Worm (Caenorhabditis elegans) whole organism, L2 larva: ENCODE results near the gene C06G3.8.

Experiments used
- dmd-4 ChIP-seq: sonication (generic microtip); optimal IDR thresholded peaks from 2 replicates; lab custom pipeline; 2017; ENCODE audit warnings: missing biosample characterization, missing genetic modification characterization
- egl-27 ChIP-seq: sonication (generic microtip); optimal IDR thresholded peaks from 3 replicates; lab custom pipeline; 2017; ENCODE audit warnings: missing biosample characterization, missing genetic modification reagents, missing genetic modification characterization
- elt-3 ChIP-seq: sonication (generic microtip); optimal IDR thresholded peaks from 2 replicates; lab custom pipeline; 2017; ENCODE audit warnings: missing biosample characterization, missing genetic modification characterization
- lin-13 ChIP-seq: fragments of 150-350 bp; optimal IDR thresholded peaks from 2 replicates; lab custom pipeline; 2014; ENCODE audit warnings: missing biosample characterization, missing genetic modification reagents, missing genetic modification characterization
- mdl-1 ChIP-seq, 2 experiments: fragments of 150-350 bp in 1 of 2; sonication (generic microtip) in 1 of 2; optimal IDR thresholded peaks; 2 replicates each; lab custom pipeline; 2017; ENCODE audit warnings: missing biosample characterization in 2 of 2, missing genetic modification characterization in 2 of 2
- nhr-11 ChIP-seq: fragments of 150-350 bp; optimal IDR thresholded peaks from 2 replicates; lab custom pipeline; 2014; ENCODE audit warnings: missing biosample characterization, missing genetic modification characterization
- nhr-12 ChIP-seq: fragments of 150-350 bp; optimal IDR thresholded peaks from 2 replicates; lab custom pipeline; 2014; ENCODE audit warnings: missing biosample characterization, missing genetic modification characterization
- snpc-4 ChIP-seq: fragments of 150-350 bp; optimal IDR thresholded peaks from 2 replicates; lab custom pipeline; 2014; ENCODE audit warnings: missing biosample characterization, missing genetic modification characterization
- unc-62 ChIP-seq: fragments of 150-350 bp; optimal IDR thresholded peaks from 2 replicates; lab custom pipeline; 2014; ENCODE audit warnings: missing biosample characterization, missing genetic modification reagents, missing genetic modification characterization
- zag-1 ChIP-seq: fragments of 150-350 bp; optimal IDR thresholded peaks from 2 replicates; lab custom pipeline; 2014; ENCODE audit warnings: missing biosample characterization, missing genetic modification characterization
- ztf-4 ChIP-seq: fragments of 150-350 bp; optimal IDR thresholded peaks from 2 replicates; lab custom pipeline; 2014; ENCODE audit warnings: missing biosample characterization, missing genetic modification characterization

ce11 chrIV:7049672-7050206 lies 17.4 kb upstream of the C06G3.8 start, which contains the start of gene nhr-105:
- TF ChIP-seq snpc-4 (tag; lab: Kevin White, UChicago) (peak; percentile 1), zag-1 (tag; lab: Kevin White, UChicago) (no peak), ztf-4 (peak; percentile 71), nhr-11 (no peak), nhr-12 (tag; lab: Kevin White, UChicago) (no peak), mdl-1 (tag; optimal IDR thresholded peaks at IDR 0.05; lab: Kevin White, UChicago) (no peak), unc-62 (GFP tag; lab: Kevin White, UChicago) (no peak), dmd-4 (tag; lab: Kevin White, UChicago) (no peak), lin-13 (GFP tag; lab: Kevin White, UChicago) (peak; percentile 45), egl-27 (tag; lab: Kevin White, UChicago) (peak; percentile 65), elt-3 (no peak)
